Fruit fly (Drosophila melanogaster) S2 (cell line): ENCODE measurements around the gene CG31904.

ENCODE experiments used
- CG8478 ChIP-seq: fragments of >200 bp; optimal IDR thresholded peaks from 2 replicates; lab custom pipeline; 2018
- CTCF ChIP-seq, 2 experiments: fragments of >200 bp; optimal IDR thresholded peaks; 2 replicates each; lab custom pipeline; 2018

dm6 chr2L:7685290-7685689 is 53.3 kb downstream of the CG31904 start:
- no peak for TF ChIP-seq CTCF (optimal IDR thresholded peaks at IDR 0.05; lab: Kevin White, UChicago)
- no peak for TF ChIP-seq CG8478 (lab: Kevin White, UChicago)
